Worm (Caenorhabditis elegans): ENCODE data around the gene C38D4.10.

DNA sequence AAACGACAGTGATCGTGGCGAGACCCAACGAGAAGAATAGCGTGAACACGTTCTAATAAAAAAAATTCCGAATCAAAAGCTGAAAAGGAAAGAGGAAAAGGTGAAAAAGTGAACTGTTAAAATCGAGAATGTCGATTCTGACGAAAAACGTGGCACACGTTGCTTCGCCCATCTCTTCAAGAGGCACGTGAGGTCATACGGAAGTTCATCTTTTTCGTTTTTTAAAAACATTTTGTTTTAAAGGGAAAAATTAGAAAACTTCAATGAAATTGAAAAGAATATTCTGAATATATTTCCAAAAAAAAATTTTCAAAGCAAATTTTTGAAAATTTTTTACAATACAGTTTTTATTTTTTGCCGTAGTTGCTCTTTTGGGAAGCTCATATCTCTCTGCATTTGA is 28.9 kb downstream of the C38D4.10 start, which contains the start of gene C38D4.7:
- TF ChIP-seq sup-37 (GFP tag; optimal IDR thresholded peaks at IDR 0.05) (no peak), F16B12.6 (tag; optimal IDR thresholded peaks at IDR 0.05) (no peak), aly-2 (tag; optimal IDR thresholded peaks at IDR 0.05) (no peak), rnt-1 (tag; optimal IDR thresholded peaks at IDR 0.05) (no peak), ama-1 (optimal IDR thresholded peaks at IDR 0.05) (no peak), nhr-28 (tag; optimal IDR thresholded peaks at IDR 0.05) (no peak), unc-86 (tag; optimal IDR thresholded peaks at IDR 0.05) (no peak), elt-3 (tag; optimal IDR thresholded peaks at IDR 0.05) (no peak), fkh-10 (GFP tag; optimal IDR thresholded peaks at IDR 0.05) (no peak), lin-39 (tag; optimal IDR thresholded peaks at IDR 0.05) (no peak), ztf-11 (tag; optimal IDR thresholded peaks at IDR 0.05) (no peak)

Measured in whole organism, L1 larva.